Worm (Caenorhabditis elegans) whole organism, young adult: ENCODE data around the gene mmcm-1.

ENCODE experiments used
- B0035.1 ChIP-seq: sonication (generic microtip); optimal IDR thresholded peaks from 2 replicates; lab custom pipeline; 2016; ENCODE audit warnings: missing genetic modification characterization, mild to moderate bottlenecking, missing compliant biosample characterization, missing genotype, missing genetic modification reagents
- C17E4.6 ChIP-seq: fragments of 200-800 bp; sonication (Bioruptor generic); IDR thresholded peaks from 2 replicates; pipeline ENCODE4 v1.3.6; 2022; ENCODE audit warnings: missing genetic modification reagents, missing genetic modification characterization, missing compliant biosample characterization
- F22D6.2 ChIP-seq: sonication (generic microtip); optimal IDR thresholded peaks from 2 replicates; lab custom pipeline; 2016; ENCODE audit warnings: mild to moderate bottlenecking, missing genetic modification characterization, missing compliant biosample characterization
- F37B4.10 ChIP-seq: fragments of 200-800 bp; sonication (Bioruptor generic); IDR thresholded peaks from 2 replicates; pipeline ENCODE4 v1.3.6; 2022; ENCODE audit warnings: missing genetic modification characterization, missing compliant biosample characterization
- F52B5.7 ChIP-seq: sonication (generic microtip); optimal IDR thresholded peaks from 2 replicates; lab custom pipeline; 2016; ENCODE audit warnings: mild to moderate bottlenecking, missing genetic modification characterization, missing compliant biosample characterization
- F55B11.4 ChIP-seq: sonication (generic microtip); optimal IDR thresholded peaks from 2 replicates; lab custom pipeline; 2016; ENCODE audit warnings: missing compliant biosample characterization, missing genetic modification characterization, borderline replicate concordance; ENCODE audit not compliant: insufficient read depth
- F57A8.1 ChIP-seq: fragments of 200-800 bp; sonication (Bioruptor generic); optimal IDR thresholded peaks from 2 replicates; lab custom pipeline; 2018; ENCODE audit warnings: mild to moderate bottlenecking, missing genetic modification characterization, moderate library complexity, missing compliant biosample characterization
- K12H6.12 ChIP-seq: fragments of 200-800 bp; sonication (Bioruptor generic); optimal IDR thresholded peaks from 2 replicates; lab custom pipeline; 2018; ENCODE audit warnings: mild to moderate bottlenecking, missing genetic modification characterization, missing compliant biosample characterization
- T07F8.4 ChIP-seq: sonication (generic microtip); optimal IDR thresholded peaks from 2 replicates; lab custom pipeline; 2016; ENCODE audit warnings: mild to moderate bottlenecking, missing genetic modification characterization, moderate library complexity, missing compliant biosample characterization
- attf-3 ChIP-seq: fragments of 200-800 bp; sonication (Bioruptor generic); conservative IDR thresholded peaks from 2 replicates; pipeline ENCODE4 v1.3.6; 2022; ENCODE audit warnings: missing genetic modification reagents, missing genetic modification characterization, missing compliant biosample characterization
- bed-1 ChIP-seq: fragments of 200-800 bp; sonication (Bioruptor generic); IDR thresholded peaks from 2 replicates; pipeline ENCODE4 v1.3.6; 2022; ENCODE audit warnings: missing genetic modification reagents, missing genetic modification characterization, missing compliant biosample characterization
- bed-2 ChIP-seq: fragments of 200-800 bp; sonication (Bioruptor generic); IDR thresholded peaks from 2 replicates; pipeline ENCODE4 v1.3.6; 2022; ENCODE audit warnings: missing genetic modification reagents, missing genetic modification characterization, missing compliant biosample characterization
- ceh-58 ChIP-seq: fragments of 200-800 bp; sonication (Bioruptor generic); IDR thresholded peaks from 2 replicates; pipeline ENCODE4 v1.3.6; 2022; ENCODE audit warnings: missing genetic modification characterization, missing compliant biosample characterization
- ceh-79 ChIP-seq: sonication (generic microtip); optimal IDR thresholded peaks from 2 replicates; lab custom pipeline; 2017; ENCODE audit warnings: mild to moderate bottlenecking, missing genetic modification characterization, missing compliant biosample characterization
- ceh-91 ChIP-seq: fragments of 200-800 bp; sonication (Bioruptor generic); IDR thresholded peaks from 2 replicates; pipeline ENCODE4 v1.3.6; 2022; ENCODE audit warnings: missing genetic modification reagents, missing genetic modification characterization, missing compliant biosample characterization
- efl-1 ChIP-seq: fragments of 150-350 bp; optimal IDR thresholded peaks from 2 replicates; lab custom pipeline; 2014; ENCODE audit warnings: missing biosample characterization, missing genetic modification reagents, missing genetic modification characterization
- egl-18 ChIP-seq: fragments of 200-800 bp; sonication (Bioruptor generic); IDR thresholded peaks from 2 replicates; pipeline ENCODE4 v1.3.6; 2022; ENCODE audit warnings: missing genetic modification reagents, missing genetic modification characterization, missing compliant biosample characterization
- ets-4 ChIP-seq: fragments of 200-800 bp; sonication (Bioruptor generic); optimal IDR thresholded peaks from 2 replicates; lab custom pipeline; 2018; ENCODE audit warnings: mild to moderate bottlenecking, missing genetic modification characterization, missing compliant biosample characterization
- hsf-1 ChIP-seq: fragments of 200-800 bp; sonication (Bioruptor generic); IDR thresholded peaks from 2 replicates; pipeline ENCODE4 v1.3.6; 2022; ENCODE audit warnings: missing genetic modification reagents, missing genetic modification characterization, missing compliant biosample characterization
- lag-1 ChIP-seq: fragments of 200-800 bp; sonication (Bioruptor generic); IDR thresholded peaks from 2 replicates; pipeline ENCODE4 v1.3.6; 2022; ENCODE audit warnings: missing genetic modification reagents, missing genetic modification characterization, missing compliant biosample characterization
- let-526 ChIP-seq: fragments of 200-800 bp; sonication (Bioruptor generic); IDR thresholded peaks from 2 replicates; pipeline ENCODE4 v1.3.6; 2022; ENCODE audit warnings: missing genetic modification reagents, missing genetic modification characterization, missing compliant biosample characterization
- let-607 ChIP-seq, 2 experiments: fragments of 200-800 bp in 1 of 2; sonication (Bioruptor generic) in 1 of 2; sonication (generic microtip) in 1 of 2; optimal IDR thresholded peaks; 2 replicates each; lab custom pipeline; 2016 to 2018; ENCODE audit warnings: mild to moderate bottlenecking in 2 of 2, missing compliant biosample characterization in 2 of 2, missing genetic modification characterization in 2 of 2, moderate library complexity in 2 of 2, missing genotype in 1 of 2
- lir-1 ChIP-seq: fragments of 200-800 bp; sonication (Bioruptor generic); conservative IDR thresholded peaks from 2 replicates; pipeline ENCODE4 v1.3.6; 2022; ENCODE audit warnings: missing genetic modification reagents, missing genetic modification characterization, missing compliant biosample characterization
- lsl-1 ChIP-seq: fragments of 200-800 bp; sonication (Bioruptor generic); optimal IDR thresholded peaks from 2 replicates; lab custom pipeline; 2018; ENCODE audit warnings: mild to moderate bottlenecking, missing genetic modification characterization, moderate library complexity, missing compliant biosample characterization
- lsy-27 ChIP-seq: sonication (generic microtip); optimal IDR thresholded peaks from 2 replicates; lab custom pipeline; 2017; ENCODE audit warnings: missing genetic modification characterization, mild to moderate bottlenecking, missing compliant biosample characterization, antibody characterized with exemption, missing genotype, borderline replicate concordance; ENCODE audit not compliant: insufficient read depth
- madf-10 ChIP-seq: sonication (generic microtip); optimal IDR thresholded peaks from 2 replicates; lab custom pipeline; 2016; ENCODE audit warnings: mild to moderate bottlenecking, missing genetic modification characterization, missing compliant biosample characterization
- mxl-1 ChIP-seq: sonication (generic microtip); optimal IDR thresholded peaks from 2 replicates; lab custom pipeline; 2016; ENCODE audit warnings: missing genetic modification characterization, missing compliant biosample characterization
- nfya-1 ChIP-seq: sonication (generic microtip); optimal IDR thresholded peaks from 2 replicates; lab custom pipeline; 2017; ENCODE audit warnings: antibody characterized with exemption, missing compliant biosample characterization, missing genetic modification characterization, borderline replicate concordance; ENCODE audit not compliant: insufficient read depth
- nhr-179 ChIP-seq: sonication (generic microtip); optimal IDR thresholded peaks from 2 replicates; lab custom pipeline; 2016; ENCODE audit warnings: mild to moderate bottlenecking, missing genetic modification characterization, missing compliant biosample characterization
- nhr-80 ChIP-seq: sonication (generic microtip); optimal IDR thresholded peaks from 2 replicates; lab custom pipeline; 2016; ENCODE audit warnings: missing genetic modification characterization, missing compliant biosample characterization
- pha-4 ChIP-seq: fragments of 150-350 bp; sonication (generic microtip); optimal IDR thresholded peaks from 2 replicates; lab custom pipeline; 2014; ENCODE audit warnings: missing biosample characterization, missing genetic modification reagents, missing genetic modification characterization
- rcor-1 ChIP-seq: fragments of 200-800 bp; sonication (Bioruptor generic); IDR thresholded peaks from 2 replicates; pipeline ENCODE4 v1.3.6; 2022; ENCODE audit warnings: missing genetic modification reagents, missing genetic modification characterization, missing compliant biosample characterization
- rpc-1 ChIP-seq, 2 experiments: fragments of 150-350 bp in 1 of 2; sonication (generic microtip) in 1 of 2; optimal IDR thresholded peaks; 2 replicates each; lab custom pipeline; 2014 to 2018; ENCODE audit warnings: missing biosample characterization in 1 of 2, missing genetic modification characterization in 1 of 2, missing genetic modification reagents in 1 of 2, missing genotype in 1 of 2
- sdz-38 ChIP-seq: sonication (generic microtip); optimal IDR thresholded peaks from 2 replicates; lab custom pipeline; 2016; ENCODE audit warnings: missing genotype, missing genetic modification characterization, missing compliant biosample characterization
- snpc-3.4 ChIP-seq: sonication (generic microtip); optimal IDR thresholded peaks from 2 replicates; lab custom pipeline; 2017; ENCODE audit warnings: missing genetic modification characterization, mild to moderate bottlenecking, missing compliant biosample characterization, antibody characterized with exemption, moderate library complexity, missing genotype, missing genetic modification reagents
- snpc-4 ChIP-seq, 5 experiments: fragments of 150-350 bp in 1 of 5; sonication (generic microtip) in 4 of 5; optimal IDR thresholded peaks; 2 replicates each; lab custom pipeline; 2014 to 2018; ENCODE audit warnings: missing genetic modification characterization in 5 of 5, missing biosample characterization in 3 of 5, antibody characterized with exemption in 2 of 5, mild to moderate bottlenecking in 2 of 5, missing compliant biosample characterization in 2 of 5, missing genotype in 2 of 5, moderate library complexity in 2 of 5, missing genetic modification reagents in 1 of 5
- tbp1 ChIP-seq: fragments of 200-800 bp; sonication (Bioruptor generic); optimal IDR thresholded peaks from 2 replicates; lab custom pipeline; 2018; ENCODE audit warnings: mild to moderate bottlenecking, missing genetic modification characterization, missing compliant biosample characterization
- unc-130 ChIP-seq: sonication (generic microtip); optimal IDR thresholded peaks from 2 replicates; lab custom pipeline; 2016; ENCODE audit warnings: missing genetic modification reagents, missing genetic modification characterization, missing compliant biosample characterization
- unc-62 ChIP-seq: fragments of 150-350 bp; optimal IDR thresholded peaks from 2 replicates; lab custom pipeline; 2014; ENCODE audit warnings: missing biosample characterization, missing genetic modification reagents, missing genetic modification characterization
- zfh-2 ChIP-seq: fragments of 200-800 bp; sonication (Bioruptor generic); conservative IDR thresholded peaks from 2 replicates; pipeline ENCODE4 v1.3.6; 2022; ENCODE audit warnings: missing genetic modification reagents, missing genetic modification characterization, missing compliant biosample characterization
- zim-3 ChIP-seq: sonication (generic microtip); optimal IDR thresholded peaks from 2 replicates; lab custom pipeline; 2017; ENCODE audit warnings: mild to moderate bottlenecking, missing genetic modification characterization, moderate library complexity, missing compliant biosample characterization
- ztf-18 ChIP-seq: sonication (generic microtip); optimal IDR thresholded peaks from 2 replicates; lab custom pipeline; 2016; ENCODE audit warnings: missing genotype, mild to moderate bottlenecking, missing genetic modification characterization, missing compliant biosample characterization
- ztf-22 ChIP-seq: fragments of 200-800 bp; sonication (Bioruptor generic); optimal IDR thresholded peaks from 2 replicates; lab custom pipeline; 2018; ENCODE audit warnings: mild to moderate bottlenecking, missing genetic modification characterization, moderate library complexity, missing compliant biosample characterization
- ztf-25 ChIP-seq: fragments of 200-800 bp; sonication (Bioruptor generic); IDR thresholded peaks from 2 replicates; pipeline ENCODE4 v1.3.6; 2022; ENCODE audit warnings: missing genetic modification reagents, missing genetic modification characterization, missing compliant biosample characterization
- ztf-26 ChIP-seq: sonication (generic microtip); optimal IDR thresholded peaks from 2 replicates; lab custom pipeline; 2017; ENCODE audit warnings: missing genetic modification characterization, missing compliant biosample characterization
- ztf-3 ChIP-seq: fragments of 200-800 bp; sonication (Bioruptor generic); optimal IDR thresholded peaks from 2 replicates; lab custom pipeline; 2018; ENCODE audit warnings: mild to moderate bottlenecking, missing genetic modification characterization, missing compliant biosample characterization
- ztf-6 ChIP-seq: fragments of 200-800 bp; sonication (Bioruptor generic); IDR thresholded peaks from 2 replicates; pipeline ENCODE4 v1.3.6; 2022; ENCODE audit warnings: missing genetic modification reagents, missing genetic modification characterization, missing compliant biosample characterization

mmcm-1 gene

ce11 chrIII:3867378-3867904 lies 40.0 kb downstream of the mmcm-1 start, which contains the start of gene rpl-3 (continued):
- peak; percentile 100 for TF ChIP-seq rcor-1 (GFP tag; lab: Robert Waterston, UW)
- TF ChIP-seq unc-130 (GFP tag; lab: Kevin White, UChicago) = peak; percentile 98
- peak; percentile 99 for TF ChIP-seq zim-3 (tag; lab: Kevin White, UChicago)
- peak; percentile 94 for TF ChIP-seq attf-3 (GFP tag; lab: Robert Waterston, UW)
- peak; percentile 99 for TF ChIP-seq bed-1 (GFP tag; lab: Robert Waterston, UW)
- peak; percentile 100 for TF ChIP-seq F52B5.7 (tag; lab: Kevin White, UChicago)
- peak; percentile 97 for TF ChIP-seq lag-1 (GFP tag; lab: Robert Waterston, UW)
- TF ChIP-seq nhr-80 (tag; lab: Kevin White, UChicago) = peak; percentile 100
- peak; percentile 100 for TF ChIP-seq ztf-22 (GFP tag; lab: Kevin White, UChicago)
- peak; percentile 100 for TF ChIP-seq F37B4.10 (GFP tag; lab: Robert Waterston, UW)
- TF ChIP-seq lir-1 = peak; percentile 100
- peak; percentile 96 for TF ChIP-seq ztf-25
- no peak for TF ChIP-seq nfya-1 (tag; lab: Kevin White, UChicago)
- peak; percentile 100 for TF ChIP-seq ceh-91 (GFP tag; lab: Robert Waterston, UW)
- TF ChIP-seq bed-2 (GFP tag; lab: Robert Waterston, UW) = peak; percentile 98
- peak; percentile 95 for TF ChIP-seq T07F8.4 (tag; lab: Kevin White, UChicago)
- TF ChIP-seq rpc-1 (optimal IDR thresholded peaks at IDR 0.05; lab: Kevin White, UChicago) = peak; percentile 52
- TF ChIP-seq rpc-1 (tag; optimal IDR thresholded peaks at IDR 0.05; lab: Kevin White, UChicago) = peak; percentile 21
- TF ChIP-seq hsf-1 (GFP tag; lab: Robert Waterston, UW) = peak; percentile 97
- peak; percentile 86 for TF ChIP-seq unc-62 (GFP tag; lab: Kevin White, UChicago)
- peak; percentile 99 for TF ChIP-seq ztf-3
- peak; percentile 100 for TF ChIP-seq pha-4 (tag; lab: Kevin White, UChicago)
- no peak for TF ChIP-seq F55B11.4 (tag; lab: Kevin White, UChicago)
- peak; percentile 85 for TF ChIP-seq tbp1 (GFP tag; lab: Kevin White, UChicago)
- TF ChIP-seq ceh-58 (GFP tag; lab: Robert Waterston, UW) = peak; percentile 98
- peak; percentile 98 for TF ChIP-seq zfh-2 (GFP tag; lab: Robert Waterston, UW)
- TF ChIP-seq lsl-1 (GFP tag; lab: Kevin White, UChicago) = peak; percentile 100
- TF ChIP-seq sdz-38 (tag; lab: Kevin White, UChicago) = no peak
- peak; percentile 100 for TF ChIP-seq let-526 (GFP tag; lab: Robert Waterston, UW)
- peak; percentile 100 for TF ChIP-seq ztf-6 (GFP tag; lab: Robert Waterston, UW)
- TF ChIP-seq nhr-179 = peak; percentile 68
- peak; percentile 91 for TF ChIP-seq ztf-18 (tag; lab: Kevin White, UChicago)
- TF ChIP-seq madf-10 (tag; lab: Kevin White, UChicago) = peak; percentile 98
- TF ChIP-seq let-607 (tag; optimal IDR thresholded peaks at IDR 0.05; lab: Kevin White, UChicago) = peak; percentile 96 to 97
- peak; percentile 89 for TF ChIP-seq F57A8.1 (GFP tag; lab: Kevin White, UChicago)
- TF ChIP-seq C17E4.6 (GFP tag; lab: Robert Waterston, UW) = peak; percentile 100
- peak; percentile 100 for TF ChIP-seq efl-1
- peak; percentile 100 for TF ChIP-seq ets-4 (GFP tag; lab: Kevin White, UChicago)
- TF ChIP-seq ztf-26 = peak; percentile 100
- peak; percentile 100 for TF ChIP-seq ceh-79
- peak; percentile 100 for TF ChIP-seq K12H6.12 (tag; lab: Kevin White, UChicago)
- peak; percentile 97 for TF ChIP-seq B0035.1
- peak; percentile 95 for TF ChIP-seq snpc-4 (GFP tag; optimal IDR thresholded peaks at IDR 0.05; lab: Kevin White, UChicago)
- TF ChIP-seq snpc-4 (tag; optimal IDR thresholded peaks at IDR 0.05; lab: Kevin White, UChicago) = peak; percentile 94 to 96 (median 96)
- peak; percentile 92 for TF ChIP-seq mxl-1 (tag; lab: Kevin White, UChicago)
- TF ChIP-seq snpc-3.4 (tag; lab: Kevin White, UChicago) = peak; percentile 99
- TF ChIP-seq lsy-27 (tag; lab: Kevin White, UChicago) = peak; percentile 54
- TF ChIP-seq egl-18 (GFP tag; lab: Robert Waterston, UW) = peak; percentile 100
- peak; percentile 97 for TF ChIP-seq F22D6.2 (tag; lab: Kevin White, UChicago)
